Worm (Caenorhabditis elegans) whole organism, early embryonic: ENCODE measurements around the gene nmr-1.

Source experiments
- F13C5.2 ChIP-seq: sonication (generic microtip); optimal IDR thresholded peaks from 2 replicates; lab custom pipeline; 2017; ENCODE audit warnings: mild to moderate bottlenecking, missing genetic modification characterization, inconsistent platforms, missing compliant biosample characterization
- ama-1 ChIP-seq: fragments of 150-350 bp; optimal IDR thresholded peaks from 2 replicates; lab custom pipeline; 2014
- ceh-36 ChIP-seq: sonication (generic microtip); optimal IDR thresholded peaks from 2 replicates; lab custom pipeline; 2016; ENCODE audit warnings: missing genetic modification characterization, inconsistent platforms, missing compliant biosample characterization
- ets-7 ChIP-seq: sonication (generic microtip); optimal IDR thresholded peaks from 2 replicates; lab custom pipeline; 2016; ENCODE audit warnings: missing genotype, missing genetic modification characterization, missing compliant biosample characterization
- flt-1 ChIP-seq: fragments of 200-800 bp; sonication (Bioruptor generic); IDR thresholded peaks from 2 replicates; pipeline ENCODE4 v1.3.6; 2022; ENCODE audit warnings: missing genetic modification characterization, missing compliant biosample characterization
- hmbx-1 ChIP-seq: sonication (generic microtip); optimal IDR thresholded peaks from 2 replicates; lab custom pipeline; 2016; ENCODE audit warnings: mild to moderate bottlenecking, missing genetic modification characterization, missing compliant biosample characterization
- hmg-4 ChIP-seq: fragments of 200-800 bp; sonication (Bioruptor generic); optimal IDR thresholded peaks from 2 replicates; lab custom pipeline; 2018; ENCODE audit warnings: mild to moderate bottlenecking, missing genetic modification characterization, missing compliant biosample characterization
- scrt-1 ChIP-seq: fragments of 200-800 bp; sonication (Bioruptor generic); IDR thresholded peaks from 2 replicates; pipeline ENCODE4 v1.3.6; 2022; ENCODE audit warnings: missing genetic modification characterization, missing compliant biosample characterization
- tbx-11 ChIP-seq: fragments of 200-800 bp; sonication (Bioruptor generic); IDR thresholded peaks from 2 replicates; pipeline ENCODE4 v1.3.6; 2022; ENCODE audit warnings: missing genetic modification characterization, missing compliant biosample characterization
- tra-4 ChIP-seq: sonication (generic microtip); optimal IDR thresholded peaks from 2 replicates; lab custom pipeline; 2017; ENCODE audit warnings: missing genetic modification characterization, missing compliant biosample characterization

- no peak for TF ChIP-seq ama-1
- no peak for TF ChIP-seq tra-4 (tag; lab: Kevin White, UChicago)
- no peak for TF ChIP-seq ets-7 (tag; lab: Kevin White, UChicago)
- no peak for TF ChIP-seq F13C5.2 (tag; lab: Kevin White, UChicago)
- TF ChIP-seq flt-1: no peak
- no peak for TF ChIP-seq scrt-1
- no peak for TF ChIP-seq hmbx-1
- TF ChIP-seq hmg-4 (GFP tag; lab: Kevin White, UChicago): no peak
- no peak for TF ChIP-seq ceh-36 (tag; lab: Kevin White, UChicago)
- no peak for TF ChIP-seq tbx-11 (GFP tag; lab: Robert Waterston, UW)
Measured at ce11 chrII:5416204-5416764, 30.1 kb downstream of the nmr-1 start, which contains the start of gene EEED8.2.
